Fruit fly (Drosophila melanogaster): ENCODE data around the gene CG45489.
"Not testable (repeated sequence)": the region's sequence is repeated elsewhere in the genome, so short reads cannot be mapped to it uniquely, and the experiment has no call there.

- TF ChIP-seq CG3919 (GFP tag; optimal IDR thresholded peaks at IDR 0.05); Ets21C (GFP tag; optimal IDR thresholded peaks at IDR 0.05); lz (GFP tag; optimal IDR thresholded peaks at IDR 0.05); fd59A (GFP tag; optimal IDR thresholded peaks at IDR 0.05); Eip78C (GFP tag); Gug (GFP tag; IDR thresholded peaks at IDR 0.05); CG34406 (GFP tag; optimal IDR thresholded peaks at IDR 0.05); net (GFP tag; optimal IDR thresholded peaks at IDR 0.05); achi (GFP tag; optimal IDR thresholded peaks at IDR 0.05); salr (GFP tag; optimal IDR thresholded peaks at IDR 0.05): not testable (repeated sequence)
Observed at dm6 chrX:19934194-19934593, 5.2 kb upstream of the CG45489 start, which contains the start of gene CG45490.

Measured in whole organism, prepupa.